Worm (Caenorhabditis elegans) whole organism, L3 larva: Measurements from ENCODE around the gene wrm-1.

Source experiments
- ZK546.5 ChIP-seq: sonication (generic microtip); optimal IDR thresholded peaks from 2 replicates; lab custom pipeline; 2017; ENCODE audit warnings: missing biosample characterization, missing genetic modification characterization
- ama-1 ChIP-seq: fragments of 150-350 bp; optimal IDR thresholded peaks from 2 replicates; lab custom pipeline; 2018
- ceh-9 ChIP-seq: sonication (generic microtip); optimal IDR thresholded peaks from 2 replicates; lab custom pipeline; 2018; ENCODE audit warnings: missing biosample characterization, missing genetic modification characterization
- egl-27 ChIP-seq: sonication (generic microtip); optimal IDR thresholded peaks from 4 replicates; lab custom pipeline; 2017; ENCODE audit warnings: missing biosample characterization, missing genetic modification reagents, missing genetic modification characterization
- elt-3 ChIP-seq, 3 experiments: fragments of 150-350 bp in 1 of 3; sonication (generic microtip) in 2 of 3; optimal IDR thresholded peaks; 2 replicates in 2 of 3; 4 replicates in 1 of 3; lab custom pipeline; 2014 to 2017; ENCODE audit warnings: missing biosample characterization in 3 of 3, missing genetic modification characterization in 3 of 3
- eor-1 ChIP-seq, 2 experiments: fragments of 150-350 bp; optimal IDR thresholded peaks; 2 replicates each; lab custom pipeline; 2014 to 2018; ENCODE audit warnings: missing biosample characterization in 2 of 2, missing genetic modification characterization in 2 of 2
- lin-15B ChIP-seq: fragments of 150-350 bp; optimal IDR thresholded peaks from 2 replicates; lab custom pipeline; 2014; ENCODE audit warnings: missing biosample characterization, missing genetic modification characterization
- mdl-1 ChIP-seq: fragments of 150-350 bp; optimal IDR thresholded peaks from 2 replicates; lab custom pipeline; 2014; ENCODE audit warnings: missing biosample characterization, missing genetic modification characterization
- nhr-237 ChIP-seq: fragments of 150-350 bp; optimal IDR thresholded peaks from 2 replicates; lab custom pipeline; 2014; ENCODE audit warnings: missing biosample characterization, missing genetic modification characterization
- nhr-25 ChIP-seq: sonication (generic microtip); optimal IDR thresholded peaks from 2 replicates; lab custom pipeline; 2017; ENCODE audit warnings: missing biosample characterization, missing genetic modification characterization
- skn-1 ChIP-seq: fragments of 150-350 bp; optimal IDR thresholded peaks from 2 replicates; lab custom pipeline; 2014; ENCODE audit warnings: missing biosample characterization, missing genetic modification characterization
- snpc-4 ChIP-seq: fragments of 150-350 bp; optimal IDR thresholded peaks from 2 replicates; lab custom pipeline; 2014; ENCODE audit warnings: missing biosample characterization, missing genetic modification characterization
- zag-1 ChIP-seq: fragments of 150-350 bp; optimal IDR thresholded peaks from 2 replicates; lab custom pipeline; 2014; ENCODE audit warnings: missing biosample characterization, missing genetic modification characterization
- ztf-11 ChIP-seq: fragments of 150-350 bp; optimal IDR thresholded peaks from 2 replicates; lab custom pipeline; 2014; ENCODE audit warnings: missing biosample characterization, missing genetic modification characterization

- TF ChIP-seq ztf-11 (tag; lab: Kevin White, UChicago) (no peak), egl-27 (tag; lab: Kevin White, UChicago) (no peak), nhr-237 (no peak), ama-1 (lab: Kevin White, UChicago) (peak; percentile 71), ZK546.5 (tag; lab: Kevin White, UChicago) (no peak), lin-15B (tag; lab: Kevin White, UChicago) (peak; percentile 19), skn-1 (tag; lab: Kevin White, UChicago) (peak; percentile 55), elt-3 (tag; optimal IDR thresholded peaks at IDR 0.05; lab: Kevin White, UChicago) (no peak), snpc-4 (tag; lab: Kevin White, UChicago) (no peak), nhr-25 (no peak), ceh-9 (no peak), mdl-1 (no peak), zag-1 (no peak), eor-1 (tag; optimal IDR thresholded peaks at IDR 0.05; lab: Kevin White, UChicago) (no peak)
These were observed 36.0 kb downstream of the wrm-1 start for ce11 chrIII:5758519-5759099.
